Worm (Caenorhabditis elegans): ENCODE measurements around the gene cut-6.
A peak's percentile ranks its signal among the peaks of the same experiment; 100 is the strongest.

The cut-6 gene

DNA sequence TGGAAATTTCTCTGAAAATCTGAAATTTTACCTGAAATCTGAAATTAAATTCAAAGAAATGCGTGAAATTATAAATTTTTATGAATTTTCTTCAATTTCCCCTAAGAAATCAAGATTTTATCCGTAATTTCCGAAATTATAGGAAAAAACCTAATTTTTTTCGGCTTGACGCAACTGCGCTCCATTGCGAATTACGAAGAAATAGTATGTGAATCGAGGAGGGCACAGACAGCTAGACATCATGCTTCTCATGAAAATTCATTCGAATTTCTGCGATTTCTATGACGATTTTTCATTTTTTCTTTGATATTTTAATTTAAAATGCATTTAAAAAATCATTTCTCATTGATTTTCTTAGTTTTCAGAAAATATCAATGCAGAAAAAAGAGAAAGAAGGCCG lies 29.3 kb upstream of the cut-6 start (continued):
- TF ChIP-seq nhr-47 (tag; optimal IDR thresholded peaks at IDR 0.05) (peak; percentile 84), nhr-12 (tag; optimal IDR thresholded peaks at IDR 0.05) (no peak), fkh-4 (tag; optimal IDR thresholded peaks at IDR 0.05; ENCODE audit: borderline replicate concordance) (no peak), zag-1 (tag; optimal IDR thresholded peaks at IDR 0.05) (no peak), nhr-85 (tag) (peak; percentile 87), tbx-2 (tag; optimal IDR thresholded peaks at IDR 0.05) (peak; percentile 79), aha-1 (tag; optimal IDR thresholded peaks at IDR 0.05) (peak; percentile 2), mab-9 (GFP tag; IDR thresholded peaks at IDR 0.05) (0 out of 2 replicates have a peak, but pooled peaks have one; percentile 25), lin-14 (GFP tag; optimal IDR thresholded peaks at IDR 0.05) (no peak), lin-13 (GFP tag; optimal IDR thresholded peaks at IDR 0.05) (peak; percentile 46), ceh-88 (GFP tag; IDR thresholded peaks at IDR 0.05) (no peak), unc-62 (GFP tag; optimal IDR thresholded peaks at IDR 0.05) (no peak), C04F5.9 (tag; optimal IDR thresholded peaks at IDR 0.05) (peak; percentile 13), lir-3 (tag; optimal IDR thresholded peaks at IDR 0.05; ENCODE audit: poor library complexity) (no peak), snpc-4 (tag; optimal IDR thresholded peaks at IDR 0.05) (peak; percentile 37), egl-27 (tag; optimal IDR thresholded peaks at IDR 0.05) (no peak)

DNA sequence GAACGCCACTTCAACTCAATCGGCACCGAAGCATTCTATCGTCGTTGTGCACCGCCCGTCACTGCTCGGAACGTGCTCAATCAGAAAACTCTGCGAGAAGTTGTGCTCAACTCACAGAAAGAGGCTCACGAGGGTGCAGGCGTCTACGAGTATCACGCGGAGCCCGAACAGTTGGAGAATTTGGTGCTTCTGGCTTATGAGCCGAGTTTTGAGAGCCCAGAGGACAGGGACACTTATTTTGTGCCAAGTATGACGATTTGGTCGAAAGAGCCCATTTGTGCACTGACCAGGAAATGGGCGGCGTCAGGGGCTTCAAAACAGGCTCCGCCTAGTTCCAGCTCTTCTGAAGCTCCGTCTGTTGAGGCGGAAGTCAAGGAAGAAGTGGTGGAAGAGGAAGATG lies 22.4 kb upstream of the cut-6 start:
- TF ChIP-seq nhr-47 (tag; optimal IDR thresholded peaks at IDR 0.05), result no peak
- TF ChIP-seq fos-1 (tag; optimal IDR thresholded peaks at IDR 0.05), result no peak
- no peak for TF ChIP-seq sptf-1 (tag; optimal IDR thresholded peaks at IDR 0.05)
- no peak for TF ChIP-seq nhr-71 (tag; optimal IDR thresholded peaks at IDR 0.05)
- no peak for TF ChIP-seq swsn-7 (tag; optimal IDR thresholded peaks at IDR 0.05)

DNA sequence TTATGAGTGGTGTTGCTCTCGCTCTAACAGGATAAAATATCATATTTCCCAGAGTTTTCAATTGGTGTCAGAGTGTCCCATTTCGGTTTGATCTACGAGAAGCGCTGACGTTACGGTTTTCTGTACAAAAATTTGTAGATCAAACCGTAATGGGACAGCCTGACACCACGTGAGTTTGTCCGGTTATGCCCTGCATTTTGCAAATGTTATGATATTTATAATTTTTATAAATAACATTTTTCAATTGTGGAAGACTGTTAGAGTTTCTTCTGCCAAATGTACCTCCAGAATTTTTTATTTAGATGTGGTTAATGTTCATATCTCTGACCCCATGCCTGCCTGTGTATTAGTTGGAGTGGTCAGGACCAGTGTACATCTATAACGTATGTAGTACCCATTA lies 17.0 kb upstream of the cut-6 start, which contains the start of gene fbxb-87:
Gene fbxb-87, plus strand, starts transcription at position 301 of the 400 bp plus-strand sequence.
- no peak for TF ChIP-seq hpl-2 (GFP tag; optimal IDR thresholded peaks at IDR 0.05)
- no peak for TF ChIP-seq nhr-84 (tag; optimal IDR thresholded peaks at IDR 0.05)
- no peak for TF ChIP-seq nhr-12 (tag; optimal IDR thresholded peaks at IDR 0.05)
- no peak for TF ChIP-seq egl-27 (tag; optimal IDR thresholded peaks at IDR 0.05)
- TF ChIP-seq sox-4 (tag; optimal IDR thresholded peaks at IDR 0.05), result no peak
- no peak for TF ChIP-seq ces-1 (GFP tag; optimal IDR thresholded peaks at IDR 0.05)
- TF ChIP-seq irx-1 (tag; optimal IDR thresholded peaks at IDR 0.05), result no peak
- no peak for TF ChIP-seq hlh-17 (GFP tag; optimal IDR thresholded peaks at IDR 0.05; ENCODE audit: borderline replicate concordance)
- TF ChIP-seq hlh-4 (tag; optimal IDR thresholded peaks at IDR 0.05), result no peak
- TF ChIP-seq snpc-4 (tag; optimal IDR thresholded peaks at IDR 0.05), result no peak
- TF ChIP-seq snu-23 (GFP tag; optimal IDR thresholded peaks at IDR 0.05), result no peak
- no peak for TF ChIP-seq pax-3 (tag; optimal IDR thresholded peaks at IDR 0.05)
- TF ChIP-seq tbx-2 (tag; optimal IDR thresholded peaks at IDR 0.05), result no peak
- TF ChIP-seq nhr-90 (tag; optimal IDR thresholded peaks at IDR 0.05; ENCODE audit: poor library complexity), result no peak
- TF ChIP-seq ama-1 (optimal IDR thresholded peaks at IDR 0.05), result no peak

DNA sequence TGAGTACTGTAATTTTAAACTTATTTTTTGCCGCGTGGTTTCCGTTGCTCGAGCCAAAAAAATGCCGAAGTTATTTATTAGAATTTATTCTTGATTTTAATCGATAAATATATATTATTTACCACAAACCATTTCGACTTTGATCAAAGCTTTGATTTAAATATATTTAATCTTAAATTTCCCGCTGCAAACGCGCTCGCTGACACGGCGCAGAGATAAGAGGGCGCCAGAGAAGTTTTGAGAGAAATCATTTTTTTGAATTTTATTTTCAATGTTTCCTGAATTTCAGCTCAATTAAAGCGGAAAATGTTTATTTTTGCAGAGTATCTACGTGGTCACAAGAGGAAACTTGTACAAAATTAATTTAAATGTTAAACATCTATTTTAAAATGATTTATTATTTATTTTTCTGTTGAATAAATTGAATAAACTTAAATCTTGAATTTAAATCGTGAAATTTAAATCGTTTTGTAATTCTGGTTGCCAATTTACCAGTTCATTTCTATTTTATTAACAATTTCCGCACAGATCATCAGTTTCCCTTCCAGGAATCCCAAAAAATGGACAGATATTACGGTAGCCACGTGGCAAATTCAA lies 15.3 kb upstream of the cut-6 start, which contains the start of gene com-1:
Gene com-1, plus strand, starts transcription at position 547 of the 597 bp plus-strand sequence.
- TF ChIP-seq egl-27 (tag; optimal IDR thresholded peaks at IDR 0.05) (no peak), C16A3.4 (tag; optimal IDR thresholded peaks at IDR 0.05) (peak; percentile 39), nhr-85 (tag) (no peak), aha-1 (tag; optimal IDR thresholded peaks at IDR 0.05) (no peak), ceh-82 (tag; optimal IDR thresholded peaks at IDR 0.05) (peak in 2 of 3 experiments; percentile 56 to 59), tbx-2 (tag; optimal IDR thresholded peaks at IDR 0.05) (no peak), jun-1 (tag; optimal IDR thresholded peaks at IDR 0.05) (no peak), elt-3 (tag; optimal IDR thresholded peaks at IDR 0.05) (no peak), lir-3 (tag; optimal IDR thresholded peaks at IDR 0.05; ENCODE audit: poor library complexity) (no peak), efl-1 (optimal IDR thresholded peaks at IDR 0.05) (peak; percentile 53 to 63), efl-1 (GFP tag; optimal IDR thresholded peaks at IDR 0.05 in 1 of 2) (peak; percentile 61 to 93), dpl-1 (GFP tag; optimal IDR thresholded peaks at IDR 0.05) (peak; percentile 30 to 72 (median 42)), lin-35 (GFP tag; optimal IDR thresholded peaks at IDR 0.05) (peak; percentile 58 to 67), nhr-71 (tag; optimal IDR thresholded peaks at IDR 0.05) (peak; percentile 53), blmp-1 (tag; optimal IDR thresholded peaks at IDR 0.05) (peak; percentile 58), zip-4 (GFP tag; optimal IDR thresholded peaks at IDR 0.05) (no peak), lsy-2 (tag; optimal IDR thresholded peaks at IDR 0.05) (peak; percentile 51 to 73), nhr-90 (tag; optimal IDR thresholded peaks at IDR 0.05; ENCODE audit: poor library complexity) (peak; percentile 3), dsc-1 (tag; optimal IDR thresholded peaks at IDR 0.05) (peak; percentile 15), ztf-4 (tag; optimal IDR thresholded peaks at IDR 0.05) (no peak), snpc-4 (tag; optimal IDR thresholded peaks at IDR 0.05) (peak; percentile 22), ceh-90 (tag; optimal IDR thresholded peaks at IDR 0.05) (no peak), xbp-1 (tag; optimal IDR thresholded peaks at IDR 0.05) (peak; percentile 14), swsn-7 (tag; optimal IDR thresholded peaks at IDR 0.05) (peak; percentile 29), lin-13 (GFP tag; optimal IDR thresholded peaks at IDR 0.05) (no peak)
